Worm (Caenorhabditis elegans) whole organism, young adult: Measurements from ENCODE around the gene C47E12.11.
A peak's percentile ranks its signal among the peaks of the same experiment; 100 is the strongest.

Experiments
- B0261.1 ChIP-seq: sonication (generic microtip); optimal IDR thresholded peaks from 2 replicates; lab custom pipeline; 2016; ENCODE audit warnings: mild to moderate bottlenecking, missing genetic modification characterization, moderate library complexity, missing compliant biosample characterization
- F22D6.2 ChIP-seq: sonication (generic microtip); optimal IDR thresholded peaks from 2 replicates; lab custom pipeline; 2016; ENCODE audit warnings: mild to moderate bottlenecking, missing genetic modification characterization, missing compliant biosample characterization
- F33H1.4 ChIP-seq: fragments of 200-800 bp; sonication (Bioruptor generic); IDR thresholded peaks from 2 replicates; pipeline ENCODE4 v1.3.6; 2022; ENCODE audit warnings: missing genetic modification reagents, missing genetic modification characterization, missing compliant biosample characterization
- F37B4.10 ChIP-seq: fragments of 200-800 bp; sonication (Bioruptor generic); IDR thresholded peaks from 2 replicates; pipeline ENCODE4 v1.3.6; 2022; ENCODE audit warnings: missing genetic modification characterization, missing compliant biosample characterization
- F49E8.2 ChIP-seq: sonication (generic microtip); optimal IDR thresholded peaks from 3 replicates; lab custom pipeline; 2017; ENCODE audit warnings: missing genetic modification characterization, mild to moderate bottlenecking, missing compliant biosample characterization, antibody characterized with exemption, moderate library complexity; ENCODE audit not compliant: insufficient read depth
- Y53G8AR.9 ChIP-seq: fragments of 200-800 bp; sonication (Bioruptor generic); conservative IDR thresholded peaks from 2 replicates; pipeline ENCODE4 v1.3.6; 2022; ENCODE audit warnings: missing genetic modification reagents, missing genetic modification characterization, missing compliant biosample characterization
- Y56A3A.18 ChIP-seq: fragments of 200-800 bp; sonication (Bioruptor generic); IDR thresholded peaks from 2 replicates; pipeline ENCODE4 v1.3.6; 2022; ENCODE audit warnings: missing genetic modification reagents, missing genetic modification characterization, missing compliant biosample characterization
- Y95B8A.8 ChIP-seq: fragments of 200-800 bp; sonication (Bioruptor generic); IDR thresholded peaks from 2 replicates; pipeline ENCODE4 v1.3.6; 2022; ENCODE audit warnings: missing genetic modification reagents, missing genetic modification characterization, missing compliant biosample characterization
- aptf-2 ChIP-seq: fragments of 200-800 bp; sonication (Bioruptor generic); conservative IDR thresholded peaks from 2 replicates; pipeline ENCODE4 v1.3.6; 2022; ENCODE audit warnings: missing genetic modification reagents, missing genetic modification characterization, missing compliant biosample characterization
- athp-1 ChIP-seq: sonication (generic microtip); optimal IDR thresholded peaks from 2 replicates; lab custom pipeline; 2017; ENCODE audit warnings: mild to moderate bottlenecking, missing genetic modification characterization, missing compliant biosample characterization
- attf-6 ChIP-seq: fragments of 200-800 bp; sonication (Bioruptor generic); IDR thresholded peaks from 2 replicates; pipeline ENCODE4 v1.3.6; 2022; ENCODE audit warnings: missing genetic modification reagents, missing genetic modification characterization, missing compliant biosample characterization
- cebp-1 ChIP-seq, 2 experiments: fragments of 200-800 bp in 1 of 2; sonication (Bioruptor generic) in 1 of 2; sonication (generic microtip) in 1 of 2; IDR thresholded peaks in 1 of 2; optimal IDR thresholded peaks in 1 of 2; 2 replicates each; pipeline versions ENCODE4 v1.3.6 to Lab custom; 2017 to 2022; ENCODE audit warnings: missing compliant biosample characterization in 2 of 2, missing genetic modification characterization in 2 of 2, mild to moderate bottlenecking in 1 of 2, missing genetic modification reagents in 1 of 2, moderate library complexity in 1 of 2
- ceh-100 ChIP-seq: fragments of 200-800 bp; sonication (Bioruptor generic); IDR thresholded peaks from 2 replicates; pipeline ENCODE4 v1.3.6; 2022; ENCODE audit warnings: missing genetic modification reagents, missing genetic modification characterization, missing compliant biosample characterization
- ceh-27 ChIP-seq: fragments of 200-800 bp; sonication (Bioruptor generic); optimal IDR thresholded peaks from 2 replicates; lab custom pipeline; 2018; ENCODE audit warnings: mild to moderate bottlenecking, missing genetic modification characterization, moderate library complexity, missing compliant biosample characterization
- ceh-40 ChIP-seq: fragments of 200-800 bp; sonication (Bioruptor generic); IDR thresholded peaks from 2 replicates; pipeline ENCODE4 v1.3.6; 2022; ENCODE audit warnings: missing genetic modification characterization, missing compliant biosample characterization
- ceh-79 ChIP-seq: sonication (generic microtip); optimal IDR thresholded peaks from 2 replicates; lab custom pipeline; 2017; ENCODE audit warnings: mild to moderate bottlenecking, missing genetic modification characterization, missing compliant biosample characterization
- chd-7 ChIP-seq: sonication (generic microtip); optimal IDR thresholded peaks from 2 replicates; lab custom pipeline; 2016; ENCODE audit warnings: mild to moderate bottlenecking, missing genetic modification characterization, moderate library complexity, missing compliant biosample characterization
- egl-44 ChIP-seq: fragments of 200-800 bp; sonication (Bioruptor generic); IDR thresholded peaks from 2 replicates; pipeline ENCODE4 v1.3.6; 2022; ENCODE audit warnings: missing genetic modification reagents, missing genetic modification characterization, missing compliant biosample characterization
- ekl-4 ChIP-seq: fragments of 200-800 bp; sonication (Bioruptor generic); IDR thresholded peaks from 2 replicates; pipeline ENCODE4 v1.3.6; 2022; ENCODE audit warnings: missing genetic modification reagents, missing genetic modification characterization, missing compliant biosample characterization
- ets-4 ChIP-seq: fragments of 200-800 bp; sonication (Bioruptor generic); optimal IDR thresholded peaks from 2 replicates; lab custom pipeline; 2018; ENCODE audit warnings: mild to moderate bottlenecking, missing genetic modification characterization, missing compliant biosample characterization
- fkh-3 ChIP-seq: sonication (generic microtip); optimal IDR thresholded peaks from 2 replicates; lab custom pipeline; 2016; ENCODE audit warnings: mild to moderate bottlenecking, missing genetic modification characterization, missing compliant biosample characterization
- hmg-1.2 ChIP-seq: fragments of 200-800 bp; sonication (Bioruptor generic); IDR thresholded peaks from 2 replicates; pipeline ENCODE4 v1.3.6; 2022; ENCODE audit warnings: missing genetic modification reagents, missing genetic modification characterization, missing compliant biosample characterization
- lin-35 ChIP-seq, 3 experiments: fragments of 150-350 bp in 2 of 3; sonication (generic microtip) in 1 of 3; optimal IDR thresholded peaks; 2 replicates each; lab custom pipeline; 2014 to 2018; ENCODE audit warnings: missing biosample characterization in 3 of 3, missing genetic modification characterization in 3 of 3, missing genetic modification reagents in 3 of 3
- lir-1 ChIP-seq: fragments of 200-800 bp; sonication (Bioruptor generic); conservative IDR thresholded peaks from 2 replicates; pipeline ENCODE4 v1.3.6; 2022; ENCODE audit warnings: missing genetic modification reagents, missing genetic modification characterization, missing compliant biosample characterization
- lsl-1 ChIP-seq: fragments of 200-800 bp; sonication (Bioruptor generic); optimal IDR thresholded peaks from 2 replicates; lab custom pipeline; 2018; ENCODE audit warnings: mild to moderate bottlenecking, missing genetic modification characterization, moderate library complexity, missing compliant biosample characterization
- lsy-27 ChIP-seq: sonication (generic microtip); optimal IDR thresholded peaks from 2 replicates; lab custom pipeline; 2017; ENCODE audit warnings: missing genetic modification characterization, mild to moderate bottlenecking, missing compliant biosample characterization, antibody characterized with exemption, missing genotype, borderline replicate concordance; ENCODE audit not compliant: insufficient read depth
- mxl-1 ChIP-seq: sonication (generic microtip); optimal IDR thresholded peaks from 2 replicates; lab custom pipeline; 2016; ENCODE audit warnings: missing genetic modification characterization, missing compliant biosample characterization
- nfya-2 ChIP-seq: fragments of 200-800 bp; sonication (Bioruptor generic); IDR thresholded peaks from 2 replicates; pipeline ENCODE4 v1.3.6; 2022; ENCODE audit warnings: missing genetic modification reagents, missing genetic modification characterization, missing compliant biosample characterization
- nhr-120 ChIP-seq: fragments of 200-800 bp; sonication (Bioruptor generic); IDR thresholded peaks from 2 replicates; pipeline ENCODE4 v1.3.6; 2022; ENCODE audit warnings: missing genetic modification characterization, missing compliant biosample characterization
- nhr-80 ChIP-seq: sonication (generic microtip); optimal IDR thresholded peaks from 2 replicates; lab custom pipeline; 2016; ENCODE audit warnings: missing genetic modification characterization, missing compliant biosample characterization
- rpc-1 ChIP-seq, 2 experiments: fragments of 150-350 bp in 1 of 2; sonication (generic microtip) in 1 of 2; optimal IDR thresholded peaks; 2 replicates each; lab custom pipeline; 2014 to 2018; ENCODE audit warnings: missing biosample characterization in 1 of 2, missing genetic modification characterization in 1 of 2, missing genetic modification reagents in 1 of 2, missing genotype in 1 of 2
- snpc-3.4 ChIP-seq: sonication (generic microtip); optimal IDR thresholded peaks from 2 replicates; lab custom pipeline; 2017; ENCODE audit warnings: missing genetic modification characterization, mild to moderate bottlenecking, missing compliant biosample characterization, antibody characterized with exemption, moderate library complexity, missing genotype, missing genetic modification reagents
- snpc-4 ChIP-seq, 5 experiments: fragments of 150-350 bp in 1 of 5; sonication (generic microtip) in 4 of 5; optimal IDR thresholded peaks; 2 replicates each; lab custom pipeline; 2014 to 2018; ENCODE audit warnings: missing genetic modification characterization in 5 of 5, missing biosample characterization in 3 of 5, antibody characterized with exemption in 2 of 5, mild to moderate bottlenecking in 2 of 5, missing compliant biosample characterization in 2 of 5, missing genotype in 2 of 5, moderate library complexity in 2 of 5, missing genetic modification reagents in 1 of 5
- sptf-2 ChIP-seq: fragments of 200-800 bp; sonication (Bioruptor generic); optimal IDR thresholded peaks from 2 replicates; lab custom pipeline; 2018; ENCODE audit warnings: mild to moderate bottlenecking, missing genetic modification characterization, missing compliant biosample characterization
- unc-130 ChIP-seq: sonication (generic microtip); optimal IDR thresholded peaks from 2 replicates; lab custom pipeline; 2016; ENCODE audit warnings: missing genetic modification reagents, missing genetic modification characterization, missing compliant biosample characterization
- ztf-25 ChIP-seq: fragments of 200-800 bp; sonication (Bioruptor generic); IDR thresholded peaks from 2 replicates; pipeline ENCODE4 v1.3.6; 2022; ENCODE audit warnings: missing genetic modification reagents, missing genetic modification characterization, missing compliant biosample characterization
- ztf-26 ChIP-seq: sonication (generic microtip); optimal IDR thresholded peaks from 2 replicates; lab custom pipeline; 2017; ENCODE audit warnings: missing genetic modification characterization, missing compliant biosample characterization

Gene C47E12.11

DNA sequence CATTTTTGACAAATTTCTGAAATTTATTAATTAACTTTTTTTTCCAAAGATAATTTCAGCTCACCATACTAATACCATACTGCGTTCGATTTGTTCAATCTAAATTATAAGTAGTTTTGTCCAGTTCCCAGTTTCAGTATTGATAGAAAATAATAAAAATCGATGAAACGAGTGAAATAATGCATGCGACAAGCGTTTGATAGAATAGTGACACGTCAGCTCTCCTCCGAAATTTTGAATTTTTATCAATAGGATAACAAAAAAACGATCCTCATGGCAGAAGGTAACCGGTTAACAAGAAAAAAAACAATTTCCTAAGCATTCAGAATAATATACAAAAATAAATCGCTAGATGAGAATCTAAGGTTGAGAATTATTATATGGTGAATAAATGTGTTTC is 32.5 kb downstream of the C47E12.11 start, which contains the start of gene C47E12.3:
TSS of gene C47E12.3 (minus strand) at position 101 of the 400 bp plus-strand sequence.
- TF ChIP-seq athp-1 (tag; lab: Kevin White, UChicago): no peak
- TF ChIP-seq ceh-40 (GFP tag; lab: Robert Waterston, UW): no peak
- TF ChIP-seq ets-4 (GFP tag; lab: Kevin White, UChicago): no peak
- no peak for TF ChIP-seq lir-1 (GFP tag; lab: Robert Waterston, UW)
- no peak for TF ChIP-seq ztf-26
- TF ChIP-seq lsy-27 (tag; lab: Kevin White, UChicago): no peak
- no peak for TF ChIP-seq ztf-25
- no peak for TF ChIP-seq rpc-1 (optimal IDR thresholded peaks at IDR 0.05; lab: Kevin White, UChicago)
- TF ChIP-seq rpc-1 (tag; optimal IDR thresholded peaks at IDR 0.05; lab: Kevin White, UChicago): no peak
- no peak for TF ChIP-seq F22D6.2 (tag; lab: Kevin White, UChicago)
- TF ChIP-seq attf-6 (GFP tag; lab: Robert Waterston, UW): no peak
- TF ChIP-seq F33H1.4 (GFP tag; lab: Robert Waterston, UW): no peak
- TF ChIP-seq Y56A3A.18: no peak
- TF ChIP-seq nhr-120 (GFP tag; lab: Robert Waterston, UW): no peak
- no peak for TF ChIP-seq egl-44 (GFP tag; lab: Robert Waterston, UW)
- TF ChIP-seq, all 124 proteins: peak for 0

DNA sequence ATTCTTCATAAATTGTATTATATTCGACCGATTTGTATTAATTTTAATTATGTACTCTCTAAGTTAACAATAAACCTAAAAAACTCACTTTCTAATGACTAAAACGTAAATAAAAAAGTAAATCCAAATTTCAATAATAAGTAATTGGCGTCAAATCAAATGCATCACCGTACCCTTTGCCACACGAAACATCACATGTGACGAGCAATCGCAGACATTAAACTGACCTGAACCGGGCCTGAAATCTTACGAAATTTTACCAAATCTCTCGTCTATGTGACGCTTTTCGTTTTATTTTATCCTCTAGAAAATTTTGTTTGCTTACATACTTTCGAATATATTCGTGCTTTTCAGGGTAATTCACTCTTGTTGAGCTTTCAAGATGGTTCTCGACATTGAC is 34.2 kb downstream of the C47E12.11 start, which contains the start of the genes C47E12.2 and sars-1:
TSS of gene C47E12.2 (minus strand) at position 131 of the 400 bp plus-strand sequence.
TSS of gene sars-1 (plus strand) at position 355 of the 400 bp plus-strand sequence.
- no peak for TF ChIP-seq nfya-2
- no peak for TF ChIP-seq aptf-2 (GFP tag; lab: Robert Waterston, UW)
- TF ChIP-seq lsl-1 (GFP tag; lab: Kevin White, UChicago): peak; percentile 51
- no peak for TF ChIP-seq snpc-4 (GFP tag; optimal IDR thresholded peaks at IDR 0.05; lab: Kevin White, UChicago)
- peak in 1 of 4 experiments; percentile 16 for TF ChIP-seq snpc-4 (tag; optimal IDR thresholded peaks at IDR 0.05; lab: Kevin White, UChicago)
- TF ChIP-seq cebp-1 (GFP tag; IDR thresholded peaks at IDR 0.05; lab: Robert Waterston, UW): no peak; the same call in 1 of the 2 replicates
- TF ChIP-seq cebp-1 (tag; optimal IDR thresholded peaks at IDR 0.05; lab: Kevin White, UChicago): peak; percentile 73
- TF ChIP-seq, all 124 proteins: peak for 3

DNA sequence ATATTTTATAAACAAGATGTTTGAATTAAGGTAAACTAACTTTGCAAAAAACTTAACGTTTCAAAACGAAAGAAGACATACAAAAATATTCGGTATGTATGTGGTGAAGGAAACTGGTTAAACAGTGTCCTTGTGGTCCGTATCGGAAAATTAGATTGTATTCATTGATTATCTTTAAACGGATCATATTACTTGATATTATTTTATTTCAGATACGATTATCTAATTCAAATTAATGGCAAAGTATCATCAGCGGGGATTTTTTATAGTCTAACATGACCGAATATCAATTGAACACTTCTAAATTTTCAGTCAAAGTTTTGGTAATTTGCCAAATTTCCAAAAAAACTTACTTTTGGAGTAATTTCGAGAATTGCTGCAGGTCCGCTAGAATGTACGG is 37.6 kb downstream of the C47E12.11 start, which contains the start of gene C47E12.13:
TSS of gene C47E12.13 (minus strand) at position 101 of the 400 bp plus-strand sequence.
- no peak for TF ChIP-seq ekl-4 (GFP tag; lab: Robert Waterston, UW)
- TF ChIP-seq hmg-1.2 (GFP tag; lab: Robert Waterston, UW): no peak
- no peak for TF ChIP-seq chd-7
- TF ChIP-seq ceh-79: no peak
- no peak for TF ChIP-seq ceh-100
- TF ChIP-seq snpc-3.4 (tag; lab: Kevin White, UChicago): no peak
- TF ChIP-seq Y53G8AR.9 (GFP tag; lab: Robert Waterston, UW): no peak
- TF ChIP-seq F37B4.10 (GFP tag; lab: Robert Waterston, UW): no peak
- TF ChIP-seq unc-130: no peak
- TF ChIP-seq ceh-27: no peak
- no peak for TF ChIP-seq sptf-2 (GFP tag; lab: Kevin White, UChicago)
- TF ChIP-seq ceh-40 (GFP tag; lab: Robert Waterston, UW): no peak

DNA sequence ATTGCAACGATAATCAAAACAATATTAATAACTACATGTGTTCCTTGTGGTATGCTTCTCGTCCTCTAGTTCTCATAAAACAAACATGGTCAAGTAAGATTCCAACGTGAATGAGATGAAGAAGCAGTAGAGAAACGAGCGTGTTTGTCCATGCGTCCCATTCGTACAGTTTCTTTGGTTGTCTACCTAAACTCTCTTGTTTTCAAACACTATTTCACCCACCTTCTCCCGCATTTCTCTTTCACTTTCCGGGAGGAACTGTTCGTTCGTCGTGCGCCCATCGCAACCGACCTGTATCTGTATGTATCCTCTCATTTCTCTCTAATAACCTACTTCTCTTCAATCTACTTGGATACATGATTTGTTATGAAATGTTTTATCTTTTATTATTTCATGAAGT is 38.6 kb downstream of the C47E12.11 start:
- TF ChIP-seq fkh-3 (tag; lab: Kevin White, UChicago): no peak
- TF ChIP-seq B0261.1: no peak
- TF ChIP-seq hmg-1.2 (GFP tag; lab: Robert Waterston, UW): peak; percentile 54; the same call in 1 of the 2 replicates
- TF ChIP-seq Y95B8A.8: no peak
- peak; percentile 26 for TF ChIP-seq nhr-80 (tag; lab: Kevin White, UChicago)
- TF ChIP-seq mxl-1: no peak
- TF ChIP-seq ztf-26: no peak
- no peak for TF ChIP-seq F49E8.2 (tag; lab: Kevin White, UChicago)
- TF ChIP-seq lin-35 (GFP tag; optimal IDR thresholded peaks at IDR 0.05; lab: Kevin White, UChicago): no peak
